Worm (Caenorhabditis elegans) whole organism, L4/young adult: ENCODE measurements around the gene ace-4.

Experiments
- W03F9.2 ChIP-seq: fragments of 150-350 bp; optimal IDR thresholded peaks from 2 replicates; lab custom pipeline; 2014; ENCODE audit warnings: missing biosample characterization, missing genetic modification characterization
- dao-5 ChIP-seq: sonication (generic microtip); optimal IDR thresholded peaks from 2 replicates; lab custom pipeline; 2016; ENCODE audit warnings: missing genotype, missing genetic modification characterization, moderate library complexity, missing compliant biosample characterization
- him-1 ChIP-seq: sonication (generic microtip); optimal IDR thresholded peaks from 2 replicates; lab custom pipeline; 2016; ENCODE audit warnings: missing genotype, missing genetic modification reagents, missing genetic modification characterization, missing compliant biosample characterization

The ace-4 gene

DNA sequence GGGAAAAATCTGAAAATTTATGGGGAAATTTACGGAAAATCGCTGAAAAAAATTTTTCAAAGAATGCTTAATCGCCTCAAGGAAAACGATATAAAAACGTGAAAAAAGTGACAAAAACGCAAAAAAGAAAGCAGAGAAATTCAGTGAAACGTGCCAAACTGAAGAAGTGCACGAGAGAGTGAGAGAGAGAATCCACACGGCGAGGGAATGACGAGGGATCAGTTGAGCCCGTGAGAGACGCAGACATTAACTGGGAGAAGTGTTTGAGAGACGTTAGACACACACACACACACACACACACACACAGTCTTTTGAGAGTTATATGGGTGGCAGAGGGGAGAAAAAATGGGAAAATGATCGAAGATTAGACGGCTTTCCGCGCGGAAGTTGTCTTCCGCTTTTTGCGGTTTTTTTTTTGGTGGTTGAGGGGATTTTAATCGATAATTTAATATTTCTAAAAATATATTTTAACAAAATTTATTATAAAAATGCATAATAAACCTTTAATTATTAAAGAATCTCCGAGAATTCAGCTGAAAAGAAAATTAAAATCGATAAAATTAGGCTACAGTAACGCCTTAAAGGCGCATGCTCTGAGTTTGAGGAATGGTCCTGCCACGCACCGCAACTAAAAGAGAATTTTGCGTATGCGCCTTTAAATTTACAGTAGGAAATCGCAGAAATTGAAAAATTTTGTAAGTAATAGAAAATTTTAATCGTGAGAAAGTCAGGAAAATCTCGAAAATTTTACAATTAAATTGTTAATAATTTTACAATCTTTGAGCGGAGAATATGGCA, 46.8 kb downstream of the ace-4 start:
- TF ChIP-seq him-1 (tag; lab: Kevin White, UChicago) = no peak
- TF ChIP-seq dao-5 (tag; lab: Kevin White, UChicago) = no peak
- peak; percentile 37 for TF ChIP-seq W03F9.2

DNA sequence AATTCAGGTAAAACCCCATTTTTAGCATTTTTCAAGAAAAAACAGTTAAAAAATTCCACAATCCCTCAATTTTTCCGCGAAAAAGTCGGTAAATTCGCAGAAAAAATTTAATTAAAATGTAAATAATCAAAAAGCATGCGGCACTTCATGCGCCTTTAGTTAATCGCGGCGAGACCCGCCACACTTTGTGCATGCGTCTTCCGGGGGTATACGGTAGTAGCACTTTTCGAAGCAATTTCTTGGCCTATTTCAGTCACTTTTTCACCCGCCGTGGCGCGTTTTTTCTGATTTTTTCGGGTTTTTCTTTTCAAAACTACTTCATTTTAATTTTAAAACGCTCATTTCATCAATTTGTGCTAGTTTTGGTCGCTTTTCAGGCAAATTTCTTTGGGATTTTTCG, 49.4 kb downstream of the ace-4 start:
- TF ChIP-seq W03F9.2 = no peak
- no peak for TF ChIP-seq him-1 (tag; lab: Kevin White, UChicago)
- TF ChIP-seq dao-5 (tag; lab: Kevin White, UChicago) = no peak

DNA sequence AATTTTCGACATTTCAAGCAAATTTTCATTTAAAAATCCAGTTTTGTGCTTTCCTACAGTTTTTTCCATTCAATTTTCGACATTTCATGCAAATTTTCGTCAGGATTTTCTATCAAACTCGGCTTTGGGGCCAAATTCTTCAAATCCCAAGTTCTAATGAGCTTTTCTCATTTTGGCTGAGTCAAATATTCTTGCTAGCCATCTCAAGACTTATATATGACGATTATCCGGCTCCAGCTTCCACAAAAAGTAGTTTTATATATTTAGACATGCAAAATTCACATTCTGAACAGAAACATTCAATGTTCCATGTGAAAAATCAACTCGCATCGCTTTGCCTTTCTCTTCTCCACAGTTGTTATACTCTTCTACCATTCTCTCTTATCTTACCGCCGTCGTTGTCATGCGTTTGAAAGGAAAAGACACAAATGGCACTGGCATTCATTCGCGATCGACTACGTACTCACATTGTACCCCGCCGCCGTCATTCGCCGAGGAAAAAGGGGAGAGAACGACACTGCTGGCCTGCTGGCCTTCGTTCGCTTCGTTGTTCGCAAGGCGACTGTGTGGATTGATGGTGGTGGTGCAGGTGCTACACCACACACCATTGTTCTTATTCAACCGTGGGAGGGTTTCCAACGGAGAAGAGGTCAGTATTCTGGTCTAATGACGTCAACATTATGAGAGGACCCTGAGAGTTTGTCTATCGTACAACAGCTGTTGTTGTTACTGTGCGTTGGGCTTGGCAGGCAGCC, 50.1 kb downstream of the ace-4 start:
- TF ChIP-seq dao-5 (tag; lab: Kevin White, UChicago) (no peak), him-1 (tag; lab: Kevin White, UChicago) (no peak)

DNA sequence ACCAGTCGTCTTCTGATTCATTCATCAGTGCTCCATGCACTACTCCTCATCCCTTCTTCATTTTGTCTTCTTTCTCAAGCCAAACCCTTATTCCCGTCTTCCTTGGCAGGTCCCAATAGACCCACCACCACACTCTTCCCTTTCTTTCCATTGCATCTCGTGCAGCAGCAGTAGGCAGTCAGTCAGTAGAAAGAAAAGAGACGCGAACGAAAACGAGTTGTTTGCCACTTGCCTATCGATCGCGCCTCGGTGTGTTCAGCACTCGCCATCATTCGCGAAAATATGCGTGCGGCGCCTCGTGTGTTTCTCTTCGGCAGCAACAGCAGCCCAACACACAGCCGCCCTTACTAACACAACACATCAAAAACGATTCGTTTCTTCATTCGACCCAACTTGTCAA, 51.6 kb downstream of the ace-4 start:
- TF ChIP-seq W03F9.2 = peak; percentile 10
- no peak for TF ChIP-seq dao-5 (tag; lab: Kevin White, UChicago)

DNA sequence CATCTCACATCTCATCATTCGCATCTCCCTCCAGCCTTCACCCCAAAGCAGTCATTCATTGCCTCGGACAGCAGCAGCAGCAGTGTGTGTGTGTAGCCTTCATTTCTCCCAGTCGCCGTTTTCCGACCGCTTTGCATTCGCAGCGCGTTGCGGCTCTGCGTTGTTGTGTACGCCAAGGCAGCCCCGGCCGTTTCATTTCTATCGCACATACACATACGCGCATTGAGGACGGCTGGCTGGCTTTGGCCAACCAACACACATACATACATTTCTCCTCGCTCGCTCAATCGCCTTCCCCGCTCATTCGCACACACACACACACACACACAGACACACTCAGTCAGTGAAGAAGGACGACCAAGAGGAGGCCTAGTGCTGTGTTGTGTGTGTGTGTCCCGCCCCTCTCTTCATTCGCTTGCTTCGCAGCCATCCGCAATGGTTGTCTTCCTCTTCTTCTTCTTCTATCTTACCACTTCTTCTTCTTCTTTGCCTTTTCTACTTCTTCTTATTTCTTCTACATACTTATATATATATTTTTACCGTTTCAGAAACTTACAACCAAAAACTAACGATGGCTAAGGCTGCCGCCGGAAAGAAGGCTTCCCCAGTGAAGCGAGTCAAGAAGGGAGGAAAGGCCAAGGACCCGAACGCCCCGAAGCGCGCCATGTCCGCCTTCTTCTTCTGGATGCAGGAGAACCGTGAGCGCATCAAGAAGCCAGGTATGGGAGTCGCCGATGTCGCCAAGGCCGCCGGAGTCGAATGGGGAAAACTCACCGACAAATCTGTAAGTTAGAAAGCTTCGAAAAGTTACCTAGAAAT, 52.5 kb downstream of the ace-4 start, which contains the start of gene hmg-1.1:
Gene hmg-1.1, plus strand, starts transcription at position 549 of the 819 bp plus-strand sequence.
- TF ChIP-seq W03F9.2 (peak; percentile 6), dao-5 (tag; lab: Kevin White, UChicago) (peak; percentile 3), him-1 (tag; lab: Kevin White, UChicago) (peak; percentile 34)

DNA sequence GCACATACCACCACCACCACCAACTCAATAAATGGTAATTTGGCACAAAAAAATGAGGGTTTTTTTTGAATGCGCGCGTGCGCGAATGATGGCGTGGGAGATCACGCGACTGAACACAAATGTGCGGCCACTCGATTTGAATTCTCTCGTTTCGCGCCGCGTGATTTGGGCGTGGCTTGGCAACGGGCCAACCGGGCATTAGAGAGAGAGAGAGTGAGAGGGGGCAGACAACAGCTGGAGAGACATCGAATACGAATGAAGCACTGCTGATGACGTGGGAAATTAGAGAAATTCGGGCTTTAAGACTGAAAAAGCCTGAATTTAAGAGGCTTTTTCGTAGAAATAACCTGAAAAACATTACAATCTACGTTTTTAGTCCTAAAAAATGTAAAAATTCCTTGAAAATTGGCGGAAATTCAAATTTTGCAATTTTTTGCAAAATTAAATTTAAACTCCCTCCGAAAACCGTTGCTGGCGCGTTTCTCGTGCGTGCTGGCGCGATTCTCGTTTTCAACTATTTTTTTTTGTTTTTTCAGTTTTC, 53.6 kb downstream of the ace-4 start:
- no peak for TF ChIP-seq W03F9.2
- TF ChIP-seq dao-5 (tag; lab: Kevin White, UChicago) = peak; percentile 42
- peak; percentile 87 for TF ChIP-seq him-1 (tag; lab: Kevin White, UChicago)

DNA sequence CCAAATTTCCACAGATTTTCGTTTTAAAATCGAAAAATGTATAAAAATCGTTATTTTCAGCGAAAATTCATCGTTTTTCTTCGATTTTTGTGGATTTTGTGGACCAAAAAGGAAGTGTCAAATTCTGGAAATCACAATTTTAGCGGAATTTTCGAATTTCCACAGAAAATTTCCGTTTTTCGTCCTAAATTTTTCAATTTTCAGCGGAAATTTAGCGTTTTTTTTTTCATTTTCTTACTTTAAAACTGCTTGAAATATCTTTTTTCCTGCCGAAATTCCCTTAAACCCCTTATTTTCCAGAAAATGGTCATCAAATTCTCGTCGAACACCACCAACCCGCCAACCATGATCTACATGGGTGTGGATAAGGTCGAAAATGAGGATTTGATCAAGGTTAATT, 54.2 kb downstream of the ace-4 start, which contains the start of gene Y54G11A.2:
Gene Y54G11A.2, plus strand, starts transcription at position 301 of the 400 bp plus-strand sequence.
- TF ChIP-seq him-1 (tag; lab: Kevin White, UChicago) (no peak), dao-5 (tag; lab: Kevin White, UChicago) (no peak), W03F9.2 (no peak)
